Worm (Caenorhabditis elegans): Measurements from ENCODE around the gene D1086.5.

Gene D1086.5

DNA sequence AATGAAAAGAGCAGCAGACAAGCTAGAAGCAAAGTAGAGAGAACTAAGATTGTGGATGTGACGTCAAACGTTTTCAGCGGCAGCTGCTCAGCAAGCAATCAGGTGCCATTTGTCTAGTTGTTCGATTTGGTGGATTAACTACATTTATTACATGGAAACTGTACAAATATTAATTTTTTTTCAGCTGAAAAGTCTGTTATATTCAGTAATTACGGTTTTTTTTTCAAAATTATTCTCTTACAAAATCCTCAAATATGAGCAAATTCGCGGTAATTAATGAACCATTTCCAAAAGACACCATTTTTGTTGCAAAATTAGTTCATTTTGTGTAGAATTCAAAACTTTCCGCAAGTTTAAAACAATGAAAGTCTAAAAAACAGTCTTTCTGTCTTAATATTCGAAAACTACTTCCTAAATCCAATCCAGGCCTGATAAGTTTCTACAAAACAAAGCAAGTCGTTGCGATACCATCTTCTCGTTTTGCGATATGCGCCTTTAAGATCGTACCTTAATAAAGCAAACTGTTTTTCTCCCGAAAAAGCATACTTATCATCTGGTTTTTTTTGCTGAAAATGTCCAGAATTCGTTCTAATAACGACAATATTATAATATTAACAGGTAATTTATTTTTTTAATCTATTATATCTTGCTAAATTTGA is at the start of gene D1086.5, which contains the start of gene him-5:
Gene D1086.5 (minus strand): TSS at position 51 of the 659 bp plus-strand sequence.
Gene him-5 (plus strand): TSS at position 118 of the 659 bp plus-strand sequence.
- TF ChIP-seq F33H1.4 (GFP tag; IDR thresholded peaks at IDR 0.05) (peak; percentile 79), Y53F4B.3 (GFP tag; IDR thresholded peaks at IDR 0.05) (no peak), snpc-4 (GFP tag; optimal IDR thresholded peaks at IDR 0.05) (no peak), snpc-4 (tag; optimal IDR thresholded peaks at IDR 0.05) (peak in 1 of 4 experiments; percentile 30), egrh-3 (GFP tag; IDR thresholded peaks at IDR 0.05) (no peak), madf-6 (GFP tag; IDR thresholded peaks at IDR 0.05) (peak; percentile 86), zim-3 (tag; optimal IDR thresholded peaks at IDR 0.05) (no peak), ama-1 (optimal IDR thresholded peaks at IDR 0.05) (no peak), ama-1 (GFP tag; optimal IDR thresholded peaks at IDR 0.05) (no peak), die-1 (tag; optimal IDR thresholded peaks at IDR 0.05) (no peak), cebp-1 (GFP tag; IDR thresholded peaks at IDR 0.05) (no peak), cebp-1 (tag; optimal IDR thresholded peaks at IDR 0.05) (no peak), F37B4.10 (GFP tag; IDR thresholded peaks at IDR 0.05) (no peak), snpc-1.1 (tag; optimal IDR thresholded peaks at IDR 0.05; ENCODE audit: insufficient read depth) (peak; percentile 37), madf-8 (GFP tag; conservative IDR thresholded peaks at IDR 0.05) (peak; percentile 88), bed-2 (GFP tag; IDR thresholded peaks at IDR 0.05) (no peak), lsl-1 (GFP tag; optimal IDR thresholded peaks at IDR 0.05) (peak; percentile 89), akir-1 (GFP tag; optimal IDR thresholded peaks at IDR 0.05) (no peak)

DNA sequence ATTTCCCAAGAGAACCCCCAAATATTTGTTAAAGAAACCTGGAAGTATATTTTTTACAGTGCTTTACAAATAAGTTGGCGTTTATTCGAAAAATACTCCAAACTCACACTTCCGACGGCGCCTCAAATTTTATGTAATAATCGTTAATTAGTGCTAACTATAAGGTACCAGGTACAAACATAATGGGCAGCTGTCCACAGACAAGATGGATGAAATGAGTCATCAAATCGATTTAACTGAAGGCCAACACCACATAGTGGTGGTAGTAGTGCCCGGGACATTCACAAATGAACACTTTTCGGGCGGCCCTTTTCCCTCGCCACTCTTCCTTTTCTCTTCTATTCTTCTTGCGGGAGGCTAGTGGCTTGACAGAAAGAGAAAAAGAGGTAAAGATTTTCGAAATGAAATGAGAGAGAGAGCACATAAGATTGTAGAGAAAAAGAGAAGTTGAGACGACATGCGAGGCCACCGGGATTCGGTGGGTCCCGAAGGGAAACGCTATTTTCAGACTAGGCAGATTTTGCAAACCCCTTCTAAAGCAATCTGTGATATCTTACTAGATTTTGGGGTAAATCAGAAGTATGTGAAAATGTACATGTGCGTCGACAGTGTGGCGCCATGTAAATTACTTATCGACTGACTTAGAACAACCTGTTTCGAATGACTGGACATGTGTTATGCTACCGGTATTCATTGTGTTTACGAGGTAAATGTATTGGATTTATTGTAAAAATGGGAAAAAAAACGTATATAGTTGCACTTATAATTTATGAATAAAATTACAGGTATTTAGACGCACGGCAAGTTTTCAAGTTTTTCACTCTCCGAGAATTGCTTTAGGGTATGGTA is 49.3 kb upstream of the D1086.5 start:
- TF ChIP-seq madf-10 (tag; optimal IDR thresholded peaks at IDR 0.05): no peak
- TF ChIP-seq hlh-12 (tag; optimal IDR thresholded peaks at IDR 0.05): no peak
- no peak for TF ChIP-seq lin-54 (GFP tag; optimal IDR thresholded peaks at IDR 0.05)
- TF ChIP-seq fkh-3 (tag; optimal IDR thresholded peaks at IDR 0.05): no peak
- TF ChIP-seq ccch-3 (GFP tag; optimal IDR thresholded peaks at IDR 0.05): no peak
- no peak for TF ChIP-seq nhr-80 (tag; optimal IDR thresholded peaks at IDR 0.05)
- no peak for TF ChIP-seq bed-2 (GFP tag; IDR thresholded peaks at IDR 0.05)
- no peak for TF ChIP-seq tbx-9 (tag; optimal IDR thresholded peaks at IDR 0.05; ENCODE audit: borderline replicate concordance)
- no peak for TF ChIP-seq ets-4 (GFP tag; optimal IDR thresholded peaks at IDR 0.05)

- peak; percentile 17; the same call in 1 of the 2 replicates for TF ChIP-seq egrh-3 (GFP tag; IDR thresholded peaks at IDR 0.05)
- peak; percentile 27; the same call in 1 of the 2 replicates for TF ChIP-seq lin-26 (GFP tag; IDR thresholded peaks at IDR 0.05)
Measured at ce11 chrV:14137766-14138165, 47.6 kb upstream of the D1086.5 start, which contains the start of gene AH10.4. Gene AH10.4, minus strand, starts transcription at chrV:14137866.

- no peak for TF ChIP-seq ekl-4 (GFP tag; IDR thresholded peaks at IDR 0.05)
- no peak for TF ChIP-seq nhr-120 (GFP tag; IDR thresholded peaks at IDR 0.05)
- no peak for TF ChIP-seq rcor-1 (GFP tag; IDR thresholded peaks at IDR 0.05)
- TF ChIP-seq mcd-1 (GFP tag; IDR thresholded peaks at IDR 0.05): peak; percentile 36; the same call in 1 of the 2 replicates
- TF ChIP-seq nfyb-1 (GFP tag; IDR thresholded peaks at IDR 0.05): peak; percentile 14; the same call in 1 of the 2 replicates
- TF ChIP-seq fkh-3 (tag; optimal IDR thresholded peaks at IDR 0.05): no peak
- peak; percentile 22 for TF ChIP-seq attf-5 (GFP tag; optimal IDR thresholded peaks at IDR 0.05)
- TF ChIP-seq B0336.3 (GFP tag; IDR thresholded peaks at IDR 0.05): peak; percentile 13; the same call in 1 of the 2 replicates
- TF ChIP-seq F33H1.4 (GFP tag; IDR thresholded peaks at IDR 0.05): no peak
- TF ChIP-seq unc-62 (GFP tag; optimal IDR thresholded peaks at IDR 0.05): peak; percentile 24
- no peak for TF ChIP-seq athp-1 (tag; optimal IDR thresholded peaks at IDR 0.05)
- TF ChIP-seq tbp1 (GFP tag; optimal IDR thresholded peaks at IDR 0.05): peak; percentile 1
- peak; percentile 58 for TF ChIP-seq nhr-80 (tag; optimal IDR thresholded peaks at IDR 0.05)
- TF ChIP-seq T26A5.8 (tag; optimal IDR thresholded peaks at IDR 0.05): no peak
- TF ChIP-seq lin-40 (tag; optimal IDR thresholded peaks at IDR 0.05): peak; percentile 63
- peak; percentile 89 for TF ChIP-seq hmg-1.2 (GFP tag; IDR thresholded peaks at IDR 0.05)
- TF ChIP-seq cebp-1 (GFP tag; IDR thresholded peaks at IDR 0.05): no peak
- TF ChIP-seq cebp-1 (tag; optimal IDR thresholded peaks at IDR 0.05): peak; percentile 62
- peak; percentile 3 for TF ChIP-seq atf-7 (tag; optimal IDR thresholded peaks at IDR 0.05)
- no peak for TF ChIP-seq hsf-1 (GFP tag; IDR thresholded peaks at IDR 0.05)
- TF ChIP-seq ztf-28 (GFP tag; IDR thresholded peaks at IDR 0.05): no peak
Measured at ce11 chrV:14136152-14136551, 46.0 kb upstream of the D1086.5 start.

All from whole organism, young adult.